Worm (Caenorhabditis elegans) whole organism, late embryonic: ENCODE data around the gene Y81B9A.4.

ENCODE experiments used
- F13H6.1 ChIP-seq: sonication (generic microtip); optimal IDR thresholded peaks from 2 replicates; lab custom pipeline; 2016; ENCODE audit warnings: missing genetic modification characterization, missing compliant biosample characterization
- K02D7.2 ChIP-seq: sonication (generic microtip); optimal IDR thresholded peaks from 2 replicates; lab custom pipeline; 2017; ENCODE audit warnings: mild to moderate bottlenecking, missing genetic modification characterization, missing compliant biosample characterization
- K09A11.1 ChIP-seq: sonication (generic microtip); optimal IDR thresholded peaks from 2 replicates; lab custom pipeline; 2017; ENCODE audit warnings: antibody characterized with exemption, mild to moderate bottlenecking, missing genetic modification characterization, missing compliant biosample characterization; ENCODE audit not compliant: insufficient read depth
- Y22D7AL.16 ChIP-seq: sonication (generic microtip); optimal IDR thresholded peaks from 2 replicates; lab custom pipeline; 2016; ENCODE audit warnings: missing genetic modification characterization, missing compliant biosample characterization
- ahr-1 ChIP-seq: sonication (generic microtip); optimal IDR thresholded peaks from 2 replicates; lab custom pipeline; 2016; ENCODE audit warnings: missing genetic modification characterization, missing compliant biosample characterization
- ama-1 ChIP-seq: fragments of 150-350 bp; optimal IDR thresholded peaks from 2 replicates; lab custom pipeline; 2014
- ceh-14 ChIP-seq: sonication (generic microtip); optimal IDR thresholded peaks from 2 replicates; lab custom pipeline; 2016; ENCODE audit warnings: missing genotype, missing genetic modification characterization, missing compliant biosample characterization
- ceh-22 ChIP-seq: sonication (generic microtip); optimal IDR thresholded peaks from 2 replicates; lab custom pipeline; 2017; ENCODE audit warnings: missing biosample characterization, missing genetic modification characterization
- ceh-24 ChIP-seq: sonication (generic microtip); optimal IDR thresholded peaks from 2 replicates; lab custom pipeline; 2016; ENCODE audit warnings: mild to moderate bottlenecking, missing genetic modification characterization, missing compliant biosample characterization
- ceh-45 ChIP-seq: fragments of 200-800 bp; sonication (Bioruptor generic); IDR thresholded peaks from 2 replicates; pipeline ENCODE4 v1.3.6; 2022; ENCODE audit warnings: missing genetic modification reagents, missing genetic modification characterization, missing compliant biosample characterization
- ceh-6 ChIP-seq: fragments of 200-800 bp; sonication (Bioruptor generic); optimal IDR thresholded peaks from 2 replicates; lab custom pipeline; 2018; ENCODE audit warnings: mild to moderate bottlenecking, missing genetic modification characterization, missing compliant biosample characterization
- che-1 ChIP-seq: sonication (generic microtip); optimal IDR thresholded peaks from 2 replicates; lab custom pipeline; 2016; ENCODE audit warnings: mild to moderate bottlenecking, missing genetic modification characterization, missing compliant biosample characterization
- dve-1 ChIP-seq: sonication (generic microtip); optimal IDR thresholded peaks from 2 replicates; lab custom pipeline; 2017; ENCODE audit warnings: antibody characterized with exemption, mild to moderate bottlenecking, missing genetic modification characterization, missing compliant biosample characterization
- ets-4 ChIP-seq: sonication (generic microtip); optimal IDR thresholded peaks from 2 replicates; lab custom pipeline; 2016; ENCODE audit warnings: missing genetic modification characterization, missing compliant biosample characterization
- eyg-1 ChIP-seq: sonication (generic microtip); optimal IDR thresholded peaks from 2 replicates; lab custom pipeline; 2016; ENCODE audit warnings: missing genotype, missing genetic modification characterization, missing compliant biosample characterization
- fax-1 ChIP-seq: sonication (generic microtip); optimal IDR thresholded peaks from 2 replicates; lab custom pipeline; 2016; ENCODE audit warnings: missing genotype, missing genetic modification characterization, missing compliant biosample characterization
- fkh-6 ChIP-seq: sonication (generic microtip); optimal IDR thresholded peaks from 2 replicates; lab custom pipeline; 2016; ENCODE audit warnings: missing genetic modification characterization, missing compliant biosample characterization
- gmeb-2 ChIP-seq: sonication (generic microtip); optimal IDR thresholded peaks from 2 replicates; lab custom pipeline; 2016; ENCODE audit warnings: missing genetic modification characterization, inconsistent platforms, missing compliant biosample characterization
- hlh-13 ChIP-seq: fragments of 200-800 bp; sonication (Bioruptor generic); optimal IDR thresholded peaks from 2 replicates; lab custom pipeline; 2018; ENCODE audit warnings: mild to moderate bottlenecking, missing genetic modification characterization, missing compliant biosample characterization
- hlh-30 ChIP-seq: sonication (generic microtip); optimal IDR thresholded peaks from 2 replicates; lab custom pipeline; 2017; ENCODE audit warnings: antibody characterized with exemption, missing genetic modification characterization, missing compliant biosample characterization; ENCODE audit not compliant: insufficient read depth
- hlh-6 ChIP-seq: sonication (generic microtip); optimal IDR thresholded peaks from 2 replicates; lab custom pipeline; 2016; ENCODE audit warnings: missing genotype, missing genetic modification characterization, missing compliant biosample characterization
- hlh-8 ChIP-seq: sonication (generic microtip); optimal IDR thresholded peaks from 2 replicates; lab custom pipeline; 2016; ENCODE audit warnings: missing genotype, missing genetic modification characterization, missing compliant biosample characterization
- lim-6 ChIP-seq: sonication (generic microtip); optimal IDR thresholded peaks from 2 replicates; lab custom pipeline; 2016; ENCODE audit warnings: missing genetic modification characterization, missing compliant biosample characterization
- lin-11 ChIP-seq: fragments of 200-800 bp; sonication (Bioruptor generic); optimal IDR thresholded peaks from 2 replicates; lab custom pipeline; 2018; ENCODE audit warnings: mild to moderate bottlenecking, missing genetic modification characterization, missing compliant biosample characterization
- mec-3 ChIP-seq: sonication (generic microtip); optimal IDR thresholded peaks from 2 replicates; lab custom pipeline; 2016; ENCODE audit warnings: borderline replicate concordance, missing genetic modification characterization, missing compliant biosample characterization
- nfya-1 ChIP-seq: sonication (generic microtip); optimal IDR thresholded peaks from 2 replicates; lab custom pipeline; 2017; ENCODE audit warnings: missing genetic modification characterization, mild to moderate bottlenecking, missing compliant biosample characterization, antibody characterized with exemption, moderate library complexity
- nhr-11 ChIP-seq: fragments of 150-350 bp; optimal IDR thresholded peaks from 2 replicates; lab custom pipeline; 2014; ENCODE audit warnings: missing biosample characterization, missing genetic modification characterization
- npax-4 ChIP-seq: sonication (generic microtip); optimal IDR thresholded peaks from 2 replicates; lab custom pipeline; 2016; ENCODE audit warnings: missing genetic modification characterization, missing compliant biosample characterization
- odd-2 ChIP-seq: sonication (generic microtip); optimal IDR thresholded peaks from 2 replicates; lab custom pipeline; 2017; ENCODE audit warnings: antibody characterized with exemption, mild to moderate bottlenecking, missing genetic modification characterization, missing compliant biosample characterization
- pag-3 ChIP-seq: sonication (generic microtip); optimal IDR thresholded peaks from 2 replicates; lab custom pipeline; 2016; ENCODE audit warnings: missing compliant biosample characterization, missing genetic modification characterization, borderline replicate concordance
- pat-9 ChIP-seq: fragments of 200-800 bp; sonication (Bioruptor generic); optimal IDR thresholded peaks from 2 replicates; lab custom pipeline; 2018; ENCODE audit warnings: mild to moderate bottlenecking, missing genetic modification characterization, moderate library complexity, missing compliant biosample characterization
- pax-1 ChIP-seq: fragments of 150-350 bp; optimal IDR thresholded peaks from 2 replicates; lab custom pipeline; 2014; ENCODE audit warnings: missing biosample characterization, missing genetic modification characterization
- pros-1 ChIP-seq: fragments of 150-350 bp; optimal IDR thresholded peaks from 2 replicates; lab custom pipeline; 2014; ENCODE audit warnings: missing biosample characterization, missing genetic modification reagents, missing genetic modification characterization
- rnt-1 ChIP-seq: sonication (generic microtip); optimal IDR thresholded peaks from 2 replicates; lab custom pipeline; 2016; ENCODE audit warnings: missing genetic modification characterization, missing compliant biosample characterization
- sdc-2 ChIP-seq: sonication (generic microtip); optimal IDR thresholded peaks from 2 replicates; lab custom pipeline; 2016; ENCODE audit warnings: missing genotype, missing genetic modification characterization, missing compliant biosample characterization
- syd-9 ChIP-seq: sonication (generic microtip); optimal IDR thresholded peaks from 2 replicates; lab custom pipeline; 2016; ENCODE audit warnings: mild to moderate bottlenecking, missing genetic modification characterization, moderate library complexity, missing compliant biosample characterization
- unc-55 ChIP-seq: sonication (generic microtip); optimal IDR thresholded peaks from 2 replicates; lab custom pipeline; 2017; ENCODE audit warnings: missing biosample characterization, missing genetic modification reagents, missing genetic modification characterization
- zip-5 ChIP-seq: sonication (generic microtip); optimal IDR thresholded peaks from 2 replicates; lab custom pipeline; 2016; ENCODE audit warnings: missing genetic modification characterization, missing compliant biosample characterization
- ztf-16 ChIP-seq: sonication (generic microtip); optimal IDR thresholded peaks from 2 replicates; lab custom pipeline; 2017; ENCODE audit warnings: missing genetic modification characterization, missing compliant biosample characterization

Y81B9A.4 gene

DNA sequence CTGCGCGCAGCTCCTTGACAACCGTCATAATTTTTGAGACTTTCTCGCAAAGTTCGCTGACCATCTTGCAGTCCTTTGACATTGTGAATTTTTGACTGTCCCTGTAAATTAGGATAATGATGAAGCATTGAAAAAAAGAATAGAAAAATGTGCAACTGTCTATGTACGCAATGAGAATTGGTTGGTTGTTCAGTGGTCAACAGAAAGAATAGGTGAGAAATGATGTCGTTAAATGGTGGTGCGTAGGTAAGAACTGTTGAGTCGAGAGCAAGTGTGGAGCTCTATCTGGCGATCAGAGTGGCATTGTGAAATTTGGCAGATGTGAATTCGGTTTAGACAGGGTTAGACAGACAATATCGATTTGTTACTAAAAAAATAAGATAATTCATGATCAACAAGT, 6.3 kb downstream of the Y81B9A.4 start, which contains the start of gene B0563.8:
Gene B0563.8, minus strand, starts transcription at position 101 of the 400 bp plus-strand sequence.
- TF ChIP-seq F13H6.1 (tag; lab: Kevin White, UChicago): no peak
- no peak for TF ChIP-seq ztf-16
- no peak for TF ChIP-seq eyg-1 (tag; lab: Kevin White, UChicago)
- no peak for TF ChIP-seq hlh-30 (tag; lab: Kevin White, UChicago)
- TF ChIP-seq hlh-13: no peak
- TF ChIP-seq pat-9 (tag; lab: Kevin White, UChicago): no peak
- TF ChIP-seq ceh-14: no peak
- TF ChIP-seq ceh-24: no peak
- TF ChIP-seq zip-5 (tag; lab: Kevin White, UChicago): no peak
- no peak for TF ChIP-seq lin-11 (tag; lab: Kevin White, UChicago)
- no peak for TF ChIP-seq gmeb-2 (tag; lab: Kevin White, UChicago)
- TF ChIP-seq dve-1 (tag; lab: Kevin White, UChicago): no peak
- TF ChIP-seq K09A11.1 (tag; lab: Kevin White, UChicago): no peak
- TF ChIP-seq pag-3: no peak
- no peak for TF ChIP-seq mec-3
- TF ChIP-seq fax-1 (tag; lab: Kevin White, UChicago): no peak
- TF ChIP-seq pros-1 (tag; lab: Kevin White, UChicago): no peak
- no peak for TF ChIP-seq npax-4 (tag; lab: Kevin White, UChicago)

DNA sequence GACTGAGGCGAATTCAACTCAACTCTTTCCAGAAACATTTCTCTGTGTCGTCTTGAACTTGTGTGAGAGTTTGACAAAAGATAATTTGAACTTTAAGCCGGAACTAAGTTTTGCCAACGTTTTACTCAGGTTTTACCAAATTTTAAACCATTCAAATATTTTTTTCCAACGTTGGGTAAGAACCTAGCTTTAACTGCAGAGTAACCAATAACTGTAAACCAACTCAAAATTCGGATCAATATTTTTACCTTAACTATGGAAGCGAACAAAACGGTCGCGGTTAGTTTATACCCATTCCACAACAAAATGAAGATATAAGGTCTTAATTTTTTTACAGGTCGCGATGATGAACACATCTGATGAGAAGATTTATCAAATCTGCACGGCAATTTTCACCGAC, 8.0 kb downstream of the Y81B9A.4 start:
- TF ChIP-seq hlh-8 (no peak), syd-9 (no peak), pax-1 (tag; lab: Kevin White, UChicago) (no peak), nfya-1 (tag; lab: Kevin White, UChicago) (no peak), fkh-6 (no peak), ceh-45 (GFP tag; lab: Robert Waterston, UW) (no peak), che-1 (tag; lab: Kevin White, UChicago) (no peak), odd-2 (tag; lab: Kevin White, UChicago) (no peak), ceh-6 (GFP tag; lab: Kevin White, UChicago) (no peak), unc-55 (no peak), rnt-1 (tag; lab: Kevin White, UChicago) (no peak), sdc-2 (tag; lab: Kevin White, UChicago) (no peak), nhr-11 (no peak), ceh-14 (no peak), hlh-6 (tag; lab: Kevin White, UChicago) (no peak), pros-1 (tag; lab: Kevin White, UChicago) (no peak), K09A11.1 (tag; lab: Kevin White, UChicago) (no peak), Y22D7AL.16 (no peak), ets-4 (tag; lab: Kevin White, UChicago) (no peak)

DNA sequence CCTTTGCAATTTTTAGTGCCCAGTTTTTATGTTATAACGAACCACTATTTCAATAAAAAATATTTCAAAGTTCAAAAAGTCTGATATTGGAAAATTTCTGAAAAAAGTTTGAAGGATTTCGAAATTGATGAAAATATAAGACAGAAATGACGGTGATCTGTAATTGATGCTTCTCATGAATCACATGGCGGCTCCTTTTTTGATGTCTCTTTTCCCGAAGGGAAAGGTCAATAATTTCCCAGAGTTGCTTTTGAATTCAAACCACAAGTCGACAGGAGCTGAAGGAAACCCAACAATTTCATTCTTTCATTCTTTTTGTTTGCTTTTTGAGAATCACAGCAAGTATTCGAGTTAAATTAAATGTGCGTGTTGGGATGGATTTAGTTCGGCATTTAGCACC, 8.4 kb downstream of the Y81B9A.4 start, which contains the start of gene B0563.18:
Gene B0563.18, plus strand, starts transcription at position 301 of the 400 bp plus-strand sequence.
- TF ChIP-seq hlh-8 (no peak), ama-1 (lab: Kevin White, UChicago) (no peak), ahr-1 (tag; lab: Kevin White, UChicago) (no peak), lim-6 (tag; lab: Kevin White, UChicago) (no peak), hlh-6 (tag; lab: Kevin White, UChicago) (no peak), mec-3 (no peak), ceh-22 (tag; lab: Kevin White, UChicago) (no peak), K02D7.2 (tag; lab: Kevin White, UChicago) (no peak), lin-11 (tag; lab: Kevin White, UChicago) (no peak)
